Worm (Caenorhabditis elegans): Measurements from ENCODE around the gene sto-5.

DNA sequence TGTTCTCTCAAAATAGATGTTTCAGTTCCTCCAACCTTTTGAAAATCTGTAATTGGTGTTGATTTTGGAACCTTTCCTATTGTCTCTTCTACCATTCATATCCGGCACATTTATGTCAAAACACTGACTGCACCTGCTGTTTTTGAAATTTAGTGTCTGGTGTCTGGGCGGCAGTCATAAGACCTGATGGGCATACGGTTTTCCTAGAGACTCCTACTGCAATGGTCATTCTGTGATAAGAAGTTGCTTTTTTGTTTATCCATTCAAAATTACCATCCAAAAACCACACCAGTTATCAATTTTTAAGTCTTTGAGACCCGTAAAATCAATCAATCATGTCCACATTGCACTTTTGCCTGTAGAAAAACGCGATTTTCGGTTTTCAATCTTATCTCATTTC, 26.6 kb downstream of the sto-5 start:
- TF ChIP-seq lsl-1 (GFP tag; optimal IDR thresholded peaks at IDR 0.05) (no peak), nhr-90 (tag; optimal IDR thresholded peaks at IDR 0.05) (no peak), B0336.3 (GFP tag; IDR thresholded peaks at IDR 0.05) (no peak)
